Worm (Caenorhabditis elegans): ENCODE results near the gene F07F6.8.

- TF ChIP-seq nhr-25 (tag; optimal IDR thresholded peaks at IDR 0.05) (no peak), R02D3.7 (tag; optimal IDR thresholded peaks at IDR 0.05) (no peak), lin-39 (tag; optimal IDR thresholded peaks at IDR 0.05) (no peak), tbx-2 (tag; optimal IDR thresholded peaks at IDR 0.05) (no peak), nhr-11 (tag; optimal IDR thresholded peaks at IDR 0.05) (no peak)
Observed at ce11 chrII:5398779-5399178, 26.8 kb downstream of the F07F6.8 start, which contains the start of gene fbxl-3.

Measured in whole organism, L3 larva.